Worm (Caenorhabditis elegans) whole organism, L4 larva: ENCODE measurements around the gene srlf-5.
A peak's percentile ranks its signal among the peaks of the same experiment; 100 is the strongest.

Experiments used
- F37D6.2 ChIP-seq: sonication (generic microtip); optimal IDR thresholded peaks from 2 replicates; lab custom pipeline; 2016; ENCODE audit warnings: mild to moderate bottlenecking, missing genetic modification characterization, missing compliant biosample characterization
- F44E2.7 ChIP-seq: fragments of 200-800 bp; sonication (Bioruptor generic); IDR thresholded peaks from 2 replicates; pipeline ENCODE4 v2.1.2; 2022; ENCODE audit warnings: missing genetic modification characterization, missing compliant biosample characterization
- F49E8.2 ChIP-seq: sonication (generic microtip); optimal IDR thresholded peaks from 2 replicates; lab custom pipeline; 2016; ENCODE audit warnings: missing compliant biosample characterization, mild to moderate bottlenecking, missing genetic modification characterization, borderline replicate concordance
- T20F7.1 ChIP-seq: fragments of 200-800 bp; sonication (Bioruptor generic); optimal IDR thresholded peaks from 2 replicates; lab custom pipeline; 2018; ENCODE audit warnings: mild to moderate bottlenecking, missing genetic modification characterization, missing compliant biosample characterization
- T26A8.4 ChIP-seq: fragments of 200-800 bp; sonication (Bioruptor generic); IDR thresholded peaks from 2 replicates; pipeline ENCODE4 v1.3.6; 2022; ENCODE audit warnings: missing genetic modification characterization, missing compliant biosample characterization
- Y75B8A.6 ChIP-seq: fragments of 200-800 bp; sonication (Bioruptor generic); IDR thresholded peaks from 2 replicates; pipeline ENCODE4 v1.3.6; 2022; ENCODE audit warnings: missing genetic modification reagents, missing genetic modification characterization, missing compliant biosample characterization
- ZK546.5 ChIP-seq, 2 experiments: sonication (generic microtip); optimal IDR thresholded peaks; 2 replicates each; lab custom pipeline; 2017; ENCODE audit warnings: missing biosample characterization in 2 of 2, missing genetic modification characterization in 2 of 2
- aha-1 ChIP-seq: fragments of 150-350 bp; peaks from one replicate; lab custom pipeline; 2014; ENCODE audit warnings: missing biosample characterization, missing genetic modification characterization
- ama-1 ChIP-seq: fragments of 150-350 bp; optimal IDR thresholded peaks from 2 replicates; lab custom pipeline; 2014; ENCODE audit warnings: inconsistent platforms, mixed read lengths
- ceh-20 ChIP-seq: fragments of 200-800 bp; sonication (Bioruptor generic); IDR thresholded peaks from 2 replicates; pipeline ENCODE4 v1.3.6; 2022; ENCODE audit warnings: missing genetic modification reagents, missing genetic modification characterization, missing compliant biosample characterization
- ceh-32 ChIP-seq: sonication (generic microtip); optimal IDR thresholded peaks from 2 replicates; lab custom pipeline; 2016; ENCODE audit warnings: mild to moderate bottlenecking, missing genetic modification characterization, missing compliant biosample characterization; ENCODE audit not compliant: poor library complexity
- ceh-44 ChIP-seq: fragments of 200-800 bp; sonication (Bioruptor generic); IDR thresholded peaks from 2 replicates; pipeline ENCODE4 v1.3.6; 2022; ENCODE audit warnings: missing genetic modification reagents, missing genetic modification characterization, missing compliant biosample characterization
- ceh-62 ChIP-seq: sonication (generic microtip); optimal IDR thresholded peaks from 2 replicates; lab custom pipeline; 2017; ENCODE audit warnings: missing biosample characterization, missing genetic modification characterization
- ceh-82 ChIP-seq: sonication (generic microtip); optimal IDR thresholded peaks from 2 replicates; lab custom pipeline; 2017; ENCODE audit warnings: missing biosample characterization, missing genetic modification characterization
- cey-2 ChIP-seq: sonication (generic microtip); optimal IDR thresholded peaks from 3 replicates; lab custom pipeline; 2017; ENCODE audit warnings: missing genetic modification characterization, mild to moderate bottlenecking, missing compliant biosample characterization, antibody characterized with exemption, borderline replicate concordance; ENCODE audit not compliant: insufficient read depth
- daf-16 ChIP-seq, 3 experiments: sonication (generic microtip); optimal IDR thresholded peaks; 2 replicates each; lab custom pipeline; 2016 to 2017; ENCODE audit warnings: missing genetic modification characterization in 3 of 3, missing genetic modification reagents in 3 of 3, mild to moderate bottlenecking in 2 of 3, missing compliant biosample characterization in 2 of 3, missing biosample characterization in 1 of 3, moderate library complexity in 1 of 3
- dmd-6 ChIP-seq: fragments of 200-800 bp; sonication (Bioruptor generic); IDR thresholded peaks from 2 replicates; pipeline ENCODE4 v1.3.6; 2022; ENCODE audit warnings: missing genetic modification reagents, missing genetic modification characterization, missing compliant biosample characterization
- dmd-8 ChIP-seq: fragments of 200-800 bp; sonication (Bioruptor generic); IDR thresholded peaks from 2 replicates; pipeline ENCODE4 v1.3.6; 2022; ENCODE audit warnings: missing genetic modification characterization, missing compliant biosample characterization
- dpl-1 ChIP-seq: fragments of 150-350 bp; optimal IDR thresholded peaks from 2 replicates; lab custom pipeline; 2014; ENCODE audit warnings: missing biosample characterization, missing genetic modification reagents, missing genetic modification characterization
- dve-1 ChIP-seq: sonication (generic microtip); optimal IDR thresholded peaks from 2 replicates; lab custom pipeline; 2017; ENCODE audit warnings: antibody characterized with exemption, mild to moderate bottlenecking, missing genetic modification characterization, missing compliant biosample characterization; ENCODE audit not compliant: insufficient read depth
- egl-43 ChIP-seq: fragments of 200-800 bp; sonication (Bioruptor generic); IDR thresholded peaks from 2 replicates; pipeline ENCODE4 v1.3.6; 2022; ENCODE audit warnings: missing genetic modification reagents, missing genetic modification characterization, missing compliant biosample characterization
- fos-1 ChIP-seq: fragments of 150-350 bp; optimal IDR thresholded peaks from 2 replicates; lab custom pipeline; 2014; ENCODE audit warnings: missing biosample characterization, missing genetic modification characterization
- hif-1 ChIP-seq, 2 experiments: sonication (generic microtip); optimal IDR thresholded peaks; 2 replicates each; lab custom pipeline; 2016 to 2017; ENCODE audit warnings: missing compliant biosample characterization in 2 of 2, missing genetic modification characterization in 2 of 2, missing genetic modification reagents in 2 of 2, missing genotype in 2 of 2, mild to moderate bottlenecking in 1 of 2
- hlh-11 ChIP-seq: fragments of 200-800 bp; sonication (Bioruptor generic); optimal IDR thresholded peaks from 2 replicates; lab custom pipeline; 2018; ENCODE audit warnings: mild to moderate bottlenecking, missing genetic modification characterization, missing compliant biosample characterization
- lin-1 ChIP-seq: fragments of 200-800 bp; sonication (Bioruptor generic); IDR thresholded peaks from 2 replicates; pipeline ENCODE4 v1.3.6; 2022; ENCODE audit warnings: missing genetic modification reagents, missing genetic modification characterization, missing compliant biosample characterization
- lin-29 ChIP-seq: fragments of 200-800 bp; sonication (Bioruptor generic); IDR thresholded peaks from 2 replicates; pipeline ENCODE4 v1.3.6; 2022; ENCODE audit warnings: missing genetic modification reagents, missing genetic modification characterization, missing compliant biosample characterization
- lin-39 ChIP-seq: fragments of 150-350 bp; optimal IDR thresholded peaks from 2 replicates; lab custom pipeline; 2014; ENCODE audit warnings: missing biosample characterization, missing genetic modification reagents, missing genetic modification characterization
- madf-9 ChIP-seq: fragments of 200-800 bp; sonication (Bioruptor generic); conservative IDR thresholded peaks from 2 replicates; pipeline ENCODE4 v1.3.6; 2022; ENCODE audit warnings: missing genetic modification reagents, missing genetic modification characterization, missing compliant biosample characterization
- mdt-29 ChIP-seq: fragments of 200-800 bp; sonication (Bioruptor generic); IDR thresholded peaks from 2 replicates; pipeline ENCODE4 v1.3.6; 2022; ENCODE audit warnings: missing genetic modification reagents, missing genetic modification characterization, missing compliant biosample characterization
- nhr-102 ChIP-seq: sonication (generic microtip); optimal IDR thresholded peaks from 2 replicates; lab custom pipeline; 2016; ENCODE audit warnings: mild to moderate bottlenecking, missing genetic modification characterization, moderate library complexity, missing compliant biosample characterization
- nhr-237 ChIP-seq: sonication (generic microtip); optimal IDR thresholded peaks from 2 replicates; lab custom pipeline; 2017; ENCODE audit warnings: missing biosample characterization, missing genetic modification characterization
- nhr-25 ChIP-seq: sonication (generic microtip); optimal IDR thresholded peaks from 2 replicates; lab custom pipeline; 2017; ENCODE audit warnings: missing genetic modification characterization, mild to moderate bottlenecking, missing compliant biosample characterization, antibody characterized with exemption, moderate library complexity, borderline replicate concordance; ENCODE audit not compliant: insufficient read depth
- nhr-28 ChIP-seq: fragments of 150-350 bp; optimal IDR thresholded peaks from 2 replicates; lab custom pipeline; 2014; ENCODE audit warnings: missing biosample characterization, missing genetic modification characterization
- nhr-6 ChIP-seq: fragments of 150-350 bp; optimal IDR thresholded peaks from 2 replicates; lab custom pipeline; 2014; ENCODE audit warnings: missing biosample characterization, missing genetic modification characterization
- nhr-77 ChIP-seq: fragments of 150-350 bp; optimal IDR thresholded peaks from 2 replicates; lab custom pipeline; 2014; ENCODE audit warnings: missing biosample characterization, missing genetic modification characterization
- pha-4 ChIP-seq, 2 experiments: fragments of 150-350 bp in 1 of 2; fragments of 200-800 bp in 1 of 2; sonication (Bioruptor generic) in 1 of 2; IDR thresholded peaks in 1 of 2; optimal IDR thresholded peaks in 1 of 2; 2 replicates each; pipeline versions ENCODE4 v1.3.6 to Lab custom; 2014 to 2022; ENCODE audit warnings: missing genetic modification characterization in 2 of 2, missing genetic modification reagents in 2 of 2, missing biosample characterization in 1 of 2, missing compliant biosample characterization in 1 of 2
- pqm-1 ChIP-seq: sonication (generic microtip); optimal IDR thresholded peaks from 2 replicates; lab custom pipeline; 2017; ENCODE audit warnings: missing biosample characterization, missing genetic modification characterization
- saeg-2 ChIP-seq: fragments of 200-800 bp; sonication (Bioruptor generic); IDR thresholded peaks from 2 replicates; pipeline ENCODE4 v1.3.6; 2022; ENCODE audit warnings: missing genetic modification reagents, missing genetic modification characterization, missing compliant biosample characterization
- set-16 ChIP-seq: fragments of 200-800 bp; sonication (Bioruptor generic); IDR thresholded peaks from 2 replicates; pipeline ENCODE4 v1.3.6; 2022; ENCODE audit warnings: missing genetic modification reagents, missing genetic modification characterization, missing compliant biosample characterization
- snpc-4 ChIP-seq: fragments of 150-350 bp; optimal IDR thresholded peaks from 2 replicates; lab custom pipeline; 2014; ENCODE audit warnings: missing biosample characterization, missing genetic modification characterization
- tra-1 ChIP-seq: fragments of 200-800 bp; sonication (Bioruptor generic); IDR thresholded peaks from 2 replicates; pipeline ENCODE4 v1.3.6; 2022; ENCODE audit warnings: missing genetic modification reagents, missing genetic modification characterization, missing compliant biosample characterization
- unc-62 ChIP-seq, 3 experiments: fragments of 150-350 bp in 1 of 3; sonication (generic microtip); optimal IDR thresholded peaks in 2 of 3; peaks in 1 of 3; 1 replicate in 1 of 3; 2 replicates in 2 of 3; lab custom pipeline; 2014 to 2017; ENCODE audit warnings: missing biosample characterization in 3 of 3, missing genetic modification characterization in 3 of 3, missing genetic modification reagents in 3 of 3, missing genotype in 1 of 3
- vab-7 ChIP-seq: fragments of 200-800 bp; sonication (Bioruptor generic); IDR thresholded peaks from 2 replicates; pipeline ENCODE4 v1.3.6; 2022; ENCODE audit warnings: missing genetic modification reagents, missing genetic modification characterization, missing compliant biosample characterization
- zag-1 ChIP-seq: fragments of 150-350 bp; optimal IDR thresholded peaks from 2 replicates; lab custom pipeline; 2014; ENCODE audit warnings: missing biosample characterization, missing genetic modification characterization
- zfp-3 ChIP-seq: fragments of 200-800 bp; sonication (Bioruptor generic); conservative IDR thresholded peaks from 2 replicates; pipeline ENCODE4 v1.3.6; 2022; ENCODE audit warnings: missing genetic modification reagents, missing genetic modification characterization, missing compliant biosample characterization
- zip-11 ChIP-seq: fragments of 200-800 bp; sonication (Bioruptor generic); IDR thresholded peaks from 2 replicates; pipeline ENCODE4 v1.3.6; 2022; ENCODE audit warnings: missing genetic modification characterization, missing compliant biosample characterization
- zip-2 ChIP-seq: fragments of 150-350 bp; optimal IDR thresholded peaks from 2 replicates; lab custom pipeline; 2014; ENCODE audit warnings: missing biosample characterization, missing genetic modification characterization

Gene srlf-5

ce11 chrIV:12886012-12886411 lies 40.5 kb downstream of the srlf-5 start:
- TF ChIP-seq dpl-1 (GFP tag; lab: Kevin White, UChicago) (no peak), dve-1 (tag; lab: Kevin White, UChicago) (no peak), zip-11 (GFP tag; lab: Robert Waterston, UW) (no peak), set-16 (GFP tag; lab: Robert Waterston, UW) (no peak), pqm-1 (tag; lab: Kevin White, UChicago) (peak; percentile 13), Y75B8A.6 (GFP tag; lab: Robert Waterston, UW) (no peak), zag-1 (tag; lab: Kevin White, UChicago) (no peak), ceh-20 (no peak), nhr-102 (tag; lab: Kevin White, UChicago) (no peak), zip-2 (tag; lab: Kevin White, UChicago) (no peak), egl-43 (no peak), aha-1 (tag; lab: Kevin White, UChicago) (peak; percentile 83), nhr-28 (peak; percentile 3), fos-1 (tag; lab: Kevin White, UChicago) (no peak), nhr-237 (tag; lab: Kevin White, UChicago) (no peak), lin-39 (tag; lab: Kevin White, UChicago) (no peak), dmd-6 (no peak), dmd-8 (GFP tag; lab: Robert Waterston, UW) (no peak), lin-1 (GFP tag; lab: Robert Waterston, UW) (no peak), saeg-2 (GFP tag; lab: Robert Waterston, UW) (no peak), daf-16 (GFP tag; optimal IDR thresholded peaks at IDR 0.05; lab: Kevin White, UChicago) (no peak), daf-16 (tag; optimal IDR thresholded peaks at IDR 0.05; lab: Kevin White, UChicago) (peak; percentile 28), ZK546.5 (tag; optimal IDR thresholded peaks at IDR 0.05; lab: Kevin White, UChicago) (no peak), unc-62 (GFP tag; optimal IDR thresholded peaks at IDR 0.05 in 1 of 2; lab: Kevin White, UChicago) (peak in 1 of 2 experiments; percentile 2), unc-62 (tag; optimal IDR thresholded peaks at IDR 0.05; lab: Kevin White, UChicago) (no peak), ceh-32 (tag; lab: Kevin White, UChicago) (no peak), T26A8.4 (GFP tag; lab: Robert Waterston, UW) (no peak), T20F7.1 (no peak), F49E8.2 (tag; lab: Kevin White, UChicago) (no peak), mdt-29 (GFP tag; lab: Robert Waterston, UW) (no peak), tra-1 (no peak), nhr-6 (tag; lab: Kevin White, UChicago) (no peak), madf-9 (GFP tag; lab: Robert Waterston, UW) (no peak), ama-1 (lab: Kevin White, UChicago) (no peak), hif-1 (tag; optimal IDR thresholded peaks at IDR 0.05; lab: Kevin White, UChicago) (no peak), snpc-4 (no peak), ceh-44 (no peak), ceh-82 (tag; lab: Kevin White, UChicago) (no peak)

- TF ChIP-seq nhr-77 (tag; lab: Kevin White, UChicago) (no peak), lin-29 (GFP tag; lab: Robert Waterston, UW) (no peak), pqm-1 (tag; lab: Kevin White, UChicago) (peak; percentile 39)
- TF ChIP-seq, all 104 proteins: peak for 1
Measured at ce11 chrIV:12883190-12883589, 43.3 kb downstream of the srlf-5 start, which contains the start of gene ZK896.4. TSS of gene ZK896.4 (minus strand) at chrIV:12883290.

- no peak for TF ChIP-seq nhr-25
- no peak for TF ChIP-seq pha-4 (GFP tag; IDR thresholded peaks at IDR 0.05; lab: Robert Waterston, UW)
- TF ChIP-seq pha-4 (tag; optimal IDR thresholded peaks at IDR 0.05; lab: Kevin White, UChicago): peak; percentile 6
- no peak for TF ChIP-seq snpc-4
- TF ChIP-seq zfp-3: no peak
- no peak for TF ChIP-seq ceh-62 (tag; lab: Kevin White, UChicago)
- TF ChIP-seq daf-16 (GFP tag; optimal IDR thresholded peaks at IDR 0.05; lab: Kevin White, UChicago): no peak
- peak; percentile 65 for TF ChIP-seq daf-16 (tag; optimal IDR thresholded peaks at IDR 0.05; lab: Kevin White, UChicago)
- peak; percentile 90 for TF ChIP-seq dmd-6
- TF ChIP-seq F44E2.7 (GFP tag; lab: Robert Waterston, UW): no peak
- TF ChIP-seq vab-7 (GFP tag; lab: Robert Waterston, UW): no peak
- TF ChIP-seq hlh-11 (tag; lab: Kevin White, UChicago): peak; percentile 23
- TF ChIP-seq lin-39 (tag; lab: Kevin White, UChicago): no peak
- peak; percentile 53 for TF ChIP-seq dve-1 (tag; lab: Kevin White, UChicago)
- no peak for TF ChIP-seq cey-2
- TF ChIP-seq F37D6.2: no peak
Measured at ce11 chrIV:12879557-12879956, 47.0 kb downstream of the srlf-5 start, which contains the start of gene ZK896.5. TSS of gene ZK896.5 (minus strand) at chrIV:12879645.
